Fruit fly (Drosophila melanogaster): ENCODE data around the gene Sgt1.

Gene Sgt1

DNA sequence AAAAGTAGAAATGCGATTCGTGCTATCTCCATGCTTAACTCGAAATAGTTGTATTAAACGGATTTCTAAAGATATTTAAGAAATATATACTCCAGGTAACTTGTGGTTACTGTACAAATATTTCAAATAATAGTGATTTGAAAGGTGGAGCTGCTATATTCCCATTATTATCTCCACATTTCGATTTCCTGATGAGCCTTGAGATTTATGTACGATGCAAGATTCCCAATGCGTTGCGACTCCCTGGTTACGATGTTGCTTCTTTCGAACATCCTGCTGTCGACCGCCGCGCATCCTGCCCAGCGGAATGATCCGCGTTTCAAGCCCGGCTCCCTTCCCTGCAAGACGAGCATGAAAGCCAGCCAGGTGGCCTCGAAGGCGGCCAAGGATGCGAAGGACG is 7.0 kb upstream of the Sgt1 start, which contains the start of the genes CG11694 and CG11698:
Gene CG11694, minus strand, starts transcription at position 101 of the 400 bp plus-strand sequence.
Gene CG11698, plus strand, starts transcription at position 152 of the 400 bp plus-strand sequence.
- no peak for TF ChIP-seq CG17806 (tag; optimal IDR thresholded peaks at IDR 0.05)
- no peak for TF ChIP-seq rn (GFP tag; IDR thresholded peaks at IDR 0.05)
- no peak for TF ChIP-seq Snoo (tag; optimal IDR thresholded peaks at IDR 0.05)
- no peak for TF ChIP-seq Pif1B (GFP tag; optimal IDR thresholded peaks at IDR 0.05)
- TF ChIP-seq CG34367 (tag; optimal IDR thresholded peaks at IDR 0.05): no peak
- no peak for TF ChIP-seq CG8159 (tag; optimal IDR thresholded peaks at IDR 0.05)
- no peak for TF ChIP-seq gl (tag; optimal IDR thresholded peaks at IDR 0.05)

DNA sequence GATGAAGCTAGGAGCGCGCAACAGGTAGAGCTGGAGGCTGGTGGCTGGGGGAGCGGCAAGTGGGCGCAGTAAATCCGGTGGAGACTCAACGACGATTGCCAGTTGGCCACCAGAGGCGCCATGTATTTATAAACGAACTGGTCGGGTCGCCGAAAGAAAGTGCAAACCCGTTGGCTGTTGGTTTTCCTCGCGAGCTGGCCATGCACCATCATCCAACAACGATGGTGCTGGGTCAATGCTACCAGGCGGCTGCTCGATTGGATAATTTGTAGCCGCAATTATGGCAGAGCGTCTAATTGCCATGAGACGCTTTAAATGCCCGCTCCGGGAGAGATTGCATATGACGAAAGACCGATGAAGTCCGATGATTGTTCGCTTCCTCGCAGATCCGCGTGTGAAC is 5.6 kb upstream of the Sgt1 start, which contains the start of gene CG11693:
Gene CG11693, minus strand, starts transcription at position 101 of the 400 bp plus-strand sequence.
- no peak for TF ChIP-seq CG17806 (tag; optimal IDR thresholded peaks at IDR 0.05)

DNA sequence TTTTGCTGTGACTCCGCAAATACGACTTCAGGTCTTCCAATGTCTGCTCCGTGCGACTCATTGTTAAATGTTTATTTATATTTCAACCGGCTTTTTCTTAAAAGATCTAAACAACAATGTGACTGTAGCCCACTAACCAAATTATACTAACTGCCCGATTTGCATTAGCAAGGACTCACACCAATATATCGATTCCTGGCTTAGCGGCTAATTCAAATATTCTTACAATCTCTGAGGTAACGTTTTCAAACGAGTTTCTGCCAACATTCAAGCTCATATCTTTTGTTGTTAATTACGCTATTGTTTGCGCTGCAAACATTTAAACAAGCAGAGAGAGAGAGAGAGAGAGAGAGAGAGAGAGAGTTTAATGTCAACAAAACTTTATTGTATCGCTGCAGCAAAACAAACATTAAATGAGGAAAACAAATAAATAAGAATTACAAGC is 3.5 kb upstream of the Sgt1 start, which contains the start of gene tex:
Gene tex, minus strand, starts transcription at position 131 of the 445 bp plus-strand sequence.
- TF ChIP-seq fd96Ca (GFP tag; IDR thresholded peaks at IDR 0.05) (no peak), CG9948 (tag; optimal IDR thresholded peaks at IDR 0.05) (no peak), CG8301 (tag; optimal IDR thresholded peaks at IDR 0.05) (no peak)

DNA sequence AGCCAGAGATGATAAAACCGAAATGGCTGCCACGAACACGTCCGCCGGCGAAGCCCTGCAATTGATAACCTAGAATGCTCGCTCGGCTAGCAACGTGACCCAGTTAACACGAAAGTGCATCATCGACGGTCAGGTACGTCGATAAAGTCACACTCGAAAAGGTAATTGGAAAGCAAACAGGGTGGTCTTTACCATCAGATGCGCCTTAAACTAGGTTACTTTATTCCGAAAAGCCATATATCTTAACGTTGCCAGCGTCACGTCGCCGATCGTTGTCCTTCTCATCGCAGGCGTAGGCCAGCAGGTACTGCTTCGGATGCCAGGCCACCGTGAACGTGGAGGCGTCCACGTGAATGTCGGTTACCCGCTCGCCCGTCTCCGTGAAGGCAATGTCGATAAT is 2.2 kb upstream of the Sgt1 start:
- TF ChIP-seq Ets98B (GFP tag; IDR thresholded peaks at IDR 0.05): no peak

DNA sequence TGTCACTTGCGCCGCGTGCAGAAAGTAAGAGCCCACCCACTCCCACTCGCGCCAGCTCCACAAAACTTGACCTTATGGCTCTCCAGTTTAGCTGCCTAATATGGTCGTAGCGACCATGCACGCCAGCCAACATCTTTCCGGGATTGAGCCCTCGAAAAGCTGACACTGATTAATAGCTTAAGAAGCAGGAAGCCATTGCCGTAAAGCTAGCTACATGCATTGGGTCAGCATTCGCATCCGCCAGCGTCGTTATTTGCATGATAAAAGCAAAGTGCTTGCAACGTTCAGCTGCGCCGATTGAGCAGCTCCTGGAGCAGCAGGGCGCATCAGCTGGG is 1.8 kb upstream of the Sgt1 start:
- no peak for TF ChIP-seq fd96Ca (GFP tag; IDR thresholded peaks at IDR 0.05)
- TF ChIP-seq CG9948 (tag; optimal IDR thresholded peaks at IDR 0.05): no peak
- no peak for TF ChIP-seq CG8301 (tag; optimal IDR thresholded peaks at IDR 0.05)
- TF ChIP-seq CG12605 (GFP tag; IDR thresholded peaks at IDR 0.05): no peak
- no peak for TF ChIP-seq rn (GFP tag; IDR thresholded peaks at IDR 0.05)
- no peak for TF ChIP-seq gl (tag; optimal IDR thresholded peaks at IDR 0.05)

DNA sequence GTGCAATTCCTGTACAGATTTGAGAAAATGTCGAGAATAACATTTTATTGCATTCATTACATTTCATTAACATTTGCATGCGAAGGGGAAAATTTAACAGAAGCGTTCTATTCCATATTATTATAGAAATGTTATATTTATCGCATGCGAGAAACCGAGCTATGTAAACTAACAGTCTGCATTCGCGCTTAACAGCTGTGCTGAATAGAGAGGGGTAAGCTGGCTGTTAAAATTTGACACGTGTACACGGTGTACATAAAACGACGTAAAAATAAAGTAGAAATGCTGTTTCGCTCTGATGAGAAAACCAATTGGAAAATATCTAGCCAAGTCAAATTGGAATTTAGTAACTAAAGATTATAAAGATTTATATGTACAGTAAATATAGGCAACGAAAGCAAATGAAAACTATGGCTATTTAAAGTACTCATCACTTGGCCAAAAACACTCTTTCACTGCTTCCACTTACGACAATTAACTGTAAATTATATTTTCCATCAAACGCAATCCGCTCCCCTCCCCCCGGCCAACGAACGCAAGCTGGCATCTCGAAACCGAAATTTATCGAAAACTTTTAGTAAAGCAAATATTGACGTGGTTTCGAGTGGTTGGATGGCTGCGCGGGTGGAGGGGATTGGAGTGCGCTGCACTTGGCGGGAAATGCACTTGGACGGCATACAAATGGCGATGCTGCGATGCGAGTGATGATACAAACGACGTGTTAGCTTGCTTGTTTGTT is 1.3 kb upstream of the Sgt1 start:
- TF ChIP-seq gl (tag; optimal IDR thresholded peaks at IDR 0.05): no peak
- TF ChIP-seq CG12605 (GFP tag; IDR thresholded peaks at IDR 0.05): no peak
- TF ChIP-seq D1 (tag; optimal IDR thresholded peaks at IDR 0.05): no peak
- no peak for TF ChIP-seq EcR (GFP tag; optimal IDR thresholded peaks at IDR 0.05)
- TF ChIP-seq CG8159 (tag; optimal IDR thresholded peaks at IDR 0.05): no peak
- no peak for TF ChIP-seq CG10348 (GFP tag; IDR thresholded peaks at IDR 0.05)
- TF ChIP-seq Ets98B (GFP tag; IDR thresholded peaks at IDR 0.05): no peak
- TF ChIP-seq CG15710 (tag; optimal IDR thresholded peaks at IDR 0.05): no peak
- no peak for TF ChIP-seq CG17806 (tag; optimal IDR thresholded peaks at IDR 0.05)

DNA sequence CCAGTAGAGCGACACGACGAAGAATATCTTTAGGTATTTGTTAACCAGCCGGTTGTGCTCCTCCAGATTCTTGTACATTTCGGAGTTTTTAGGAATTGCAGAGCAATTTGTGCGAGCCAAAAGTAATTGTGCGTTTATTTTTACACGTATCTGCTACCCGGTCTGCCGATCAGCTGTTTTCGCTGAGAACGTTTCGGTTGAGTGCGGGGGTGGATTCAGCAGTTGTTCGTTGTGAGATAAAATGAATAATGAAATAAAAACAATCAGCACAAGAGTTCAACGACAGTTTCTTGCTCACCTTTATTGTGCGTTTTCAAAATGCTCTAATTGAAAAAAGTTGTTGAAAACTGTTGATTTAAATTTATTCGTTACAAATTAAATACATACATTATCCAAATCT is 1.2 kb downstream of the Sgt1 start, which contains the start of gene nac:
Gene nac, minus strand, starts transcription at position 176 of the 400 bp plus-strand sequence.
- TF ChIP-seq CG4496 (GFP tag; IDR thresholded peaks at IDR 0.05): no peak
- no peak for TF ChIP-seq fd96Ca (GFP tag; IDR thresholded peaks at IDR 0.05)
- peak; percentile 32; the same call in 1 of the 2 replicates for TF ChIP-seq CG32121 (GFP tag; IDR thresholded peaks at IDR 0.05)
- no peak for TF ChIP-seq CG12605 (GFP tag; IDR thresholded peaks at IDR 0.05)
- TF ChIP-seq CG8159 (tag; optimal IDR thresholded peaks at IDR 0.05): no peak
- peak; percentile 25 for TF ChIP-seq EcR (GFP tag; optimal IDR thresholded peaks at IDR 0.05)
- TF ChIP-seq CG34367 (tag; optimal IDR thresholded peaks at IDR 0.05): no peak
- TF ChIP-seq Pif1A (GFP tag; optimal IDR thresholded peaks at IDR 0.05): no peak
- TF ChIP-seq gl (tag; optimal IDR thresholded peaks at IDR 0.05): no peak
- no peak for TF ChIP-seq CG13204 (GFP tag; optimal IDR thresholded peaks at IDR 0.05)
- TF ChIP-seq CG9948 (tag; optimal IDR thresholded peaks at IDR 0.05): no peak
- peak; percentile 37 for TF ChIP-seq D1 (tag; optimal IDR thresholded peaks at IDR 0.05)
- peak; percentile 7; the same call in 1 of the 2 replicates for TF ChIP-seq Ets98B (GFP tag; IDR thresholded peaks at IDR 0.05)
- TF ChIP-seq CG15710 (tag; optimal IDR thresholded peaks at IDR 0.05): no peak
- no peak for TF ChIP-seq Pif1B (GFP tag; optimal IDR thresholded peaks at IDR 0.05)
- no peak for TF ChIP-seq CG8301 (tag; optimal IDR thresholded peaks at IDR 0.05)
- TF ChIP-seq rn (GFP tag; IDR thresholded peaks at IDR 0.05): no peak
- TF ChIP-seq CG10348 (GFP tag; IDR thresholded peaks at IDR 0.05): no peak

Data from whole organism, pupa.